Worm (Caenorhabditis elegans): Measurements from ENCODE around the gene R12B2.7.
A peak's percentile ranks its signal among the peaks of the same experiment; 100 is the strongest.

The R12B2.7 gene

ce11 chrIII:5838159-5839046 is 23.6 kb downstream of the R12B2.7 start (continued):
- TF ChIP-seq rpc-1 (optimal IDR thresholded peaks at IDR 0.05): no peak
- TF ChIP-seq rpc-1 (tag; optimal IDR thresholded peaks at IDR 0.05): no peak
- TF ChIP-seq sdz-38 (tag; optimal IDR thresholded peaks at IDR 0.05): no peak
- TF ChIP-seq lag-1 (GFP tag; IDR thresholded peaks at IDR 0.05): no peak
- no peak for TF ChIP-seq mcd-1 (GFP tag; IDR thresholded peaks at IDR 0.05)
- TF ChIP-seq hlh-26 (GFP tag; conservative IDR thresholded peaks at IDR 0.05): no peak
- peak; percentile 53 for TF ChIP-seq atf-7 (tag; optimal IDR thresholded peaks at IDR 0.05)
- TF ChIP-seq ccch-3 (GFP tag; optimal IDR thresholded peaks at IDR 0.05): no peak
- TF ChIP-seq snpc-3.4 (tag; optimal IDR thresholded peaks at IDR 0.05): no peak
- TF ChIP-seq egrh-3 (GFP tag; IDR thresholded peaks at IDR 0.05): no peak
- TF ChIP-seq ceh-100 (GFP tag; IDR thresholded peaks at IDR 0.05): no peak
- no peak for TF ChIP-seq madf-6 (GFP tag; IDR thresholded peaks at IDR 0.05)
- peak; percentile 29 for TF ChIP-seq F23B12.7 (tag; optimal IDR thresholded peaks at IDR 0.05; ENCODE audit: insufficient read depth)
- peak; percentile 19 for TF ChIP-seq nhr-90 (tag; optimal IDR thresholded peaks at IDR 0.05)
- TF ChIP-seq rcor-1 (GFP tag; IDR thresholded peaks at IDR 0.05): no peak
- TF ChIP-seq ets-4 (GFP tag; optimal IDR thresholded peaks at IDR 0.05): peak; percentile 58
- TF ChIP-seq somi-1 (GFP tag; optimal IDR thresholded peaks at IDR 0.05): no peak
- TF ChIP-seq nfya-2 (GFP tag; IDR thresholded peaks at IDR 0.05): no peak
- no peak for TF ChIP-seq chd-7 (tag; optimal IDR thresholded peaks at IDR 0.05)
- TF ChIP-seq nhr-120 (GFP tag; IDR thresholded peaks at IDR 0.05): no peak
- no peak for TF ChIP-seq egl-18 (GFP tag; IDR thresholded peaks at IDR 0.05)
- TF ChIP-seq egl-44 (GFP tag; IDR thresholded peaks at IDR 0.05): 0 out of 2 replicates have a peak, but pooled peaks have one; percentile 17
- TF ChIP-seq B0336.3 (GFP tag; IDR thresholded peaks at IDR 0.05): no peak
- TF ChIP-seq Y53G8AR.9 (GFP tag; conservative IDR thresholded peaks at IDR 0.05): no peak
- TF ChIP-seq madf-10 (tag; optimal IDR thresholded peaks at IDR 0.05): peak; percentile 41
- no peak for TF ChIP-seq attf-6 (GFP tag; IDR thresholded peaks at IDR 0.05)
- TF ChIP-seq pbrm-1 (GFP tag; IDR thresholded peaks at IDR 0.05): no peak
- no peak for TF ChIP-seq lir-1 (GFP tag; conservative IDR thresholded peaks at IDR 0.05)
- TF ChIP-seq B0019.2 (GFP tag; conservative IDR thresholded peaks at IDR 0.05): no peak
- no peak for TF ChIP-seq zim-3 (tag; optimal IDR thresholded peaks at IDR 0.05)
- TF ChIP-seq dpl-1 (GFP tag; optimal IDR thresholded peaks at IDR 0.05): no peak
- TF ChIP-seq cebp-2 (GFP tag; IDR thresholded peaks at IDR 0.05): no peak
- no peak for TF ChIP-seq ztf-6 (GFP tag; IDR thresholded peaks at IDR 0.05)
- no peak for TF ChIP-seq C17E4.6 (GFP tag; IDR thresholded peaks at IDR 0.05)
- TF ChIP-seq aptf-3 (GFP tag; IDR thresholded peaks at IDR 0.05): no peak
- no peak for TF ChIP-seq hmg-20 (GFP tag; IDR thresholded peaks at IDR 0.05)
- no peak for TF ChIP-seq mxl-1 (tag; optimal IDR thresholded peaks at IDR 0.05)
- no peak for TF ChIP-seq F39B2.1 (GFP tag; IDR thresholded peaks at IDR 0.05)
- TF ChIP-seq snpc-1.1 (tag; optimal IDR thresholded peaks at IDR 0.05; ENCODE audit: insufficient read depth): no peak
- no peak for TF ChIP-seq bed-1 (GFP tag; IDR thresholded peaks at IDR 0.05)

All from whole organism, young adult.